Fruit fly (Drosophila melanogaster) whole organism, larva: Measurements from ENCODE around the gene CG7523.
A peak's percentile ranks its signal among the peaks of the same experiment; 100 is the strongest.

Experiments
- noc ChIP-seq: fragments of 200-800 bp; sonication (Bioruptor generic); optimal IDR thresholded peaks from 3 replicates; lab custom pipeline; 2019; ENCODE audit warnings: missing biosample characterization, mild to moderate bottlenecking, missing genetic modification characterization, moderate library complexity

CG7523 gene

dm6 chr3R:17681611-17682243 lies 11.0 kb upstream of the CG7523 start:
- TF ChIP-seq noc (tag; lab: Kevin White, UChicago) = no peak

- peak; percentile 48 for TF ChIP-seq noc (tag; lab: Kevin White, UChicago)
These were observed 10.1 kb upstream of the CG7523 start for dm6 chr3R:17680639-17681302.

- TF ChIP-seq noc (tag; lab: Kevin White, UChicago) = no peak
These were observed 9.6 kb upstream of the CG7523 start for dm6 chr3R:17680268-17680638.

dm6 chr3R:17679368-17679997 lies 8.8 kb upstream of the CG7523 start:
- peak; percentile 94 for TF ChIP-seq noc (tag; lab: Kevin White, UChicago)

dm6 chr3R:17678138-17678873 lies 7.6 kb upstream of the CG7523 start:
- TF ChIP-seq noc (tag; lab: Kevin White, UChicago) = no peak

- TF ChIP-seq noc (tag; lab: Kevin White, UChicago) = no peak
These were observed 366 bp downstream of the CG7523 start for dm6 chr3R:17670202-17670856.

- TF ChIP-seq noc (tag; lab: Kevin White, UChicago) = no peak
These were observed 2.7 kb downstream of the CG7523 start for dm6 chr3R:17667987-17668386.

dm6 chr3R:17667279-17667678 lies 3.4 kb downstream of the CG7523 start, which contains the start of gene CG45045:
CG45045 (plus strand) TSS chr3R:17667572.
- TF ChIP-seq noc (tag; lab: Kevin White, UChicago) = no peak

- no peak for TF ChIP-seq noc (tag; lab: Kevin White, UChicago)
These were observed 3.9 kb downstream of the CG7523 start for dm6 chr3R:17666797-17667156.

dm6 chr3R:17666061-17666796 lies 4.5 kb downstream of the CG7523 start:
- TF ChIP-seq noc (tag; lab: Kevin White, UChicago) = no peak

dm6 chr3R:17656923-17657322 lies 13.8 kb downstream of the CG7523 start:
- TF ChIP-seq noc (tag; lab: Kevin White, UChicago) = no peak

dm6 chr3R:17655040-17655439 lies 15.7 kb downstream of the CG7523 start:
- TF ChIP-seq noc (tag; lab: Kevin White, UChicago) = no peak

- no peak for TF ChIP-seq noc (tag; lab: Kevin White, UChicago)
These were observed 16.8 kb downstream of the CG7523 start for dm6 chr3R:17653879-17654278.

- no peak for TF ChIP-seq noc (tag; lab: Kevin White, UChicago)
These were observed 23.3 kb downstream of the CG7523 start, which contains the start of gene CG14322 for dm6 chr3R:17647444-17647843. CG14322 (plus strand) TSS chr3R:17647679.
